Fruit fly (Drosophila melanogaster) whole organism, embryonic: ENCODE measurements around the gene CG44008.

Experiments used
- Awh ChIP-seq: fragments of 200-800 bp; sonication (Bioruptor generic); IDR thresholded peaks from 2 replicates; pipeline ENCODE4, ENCODE4 v1.3.6; 2022; ENCODE audit warnings: missing biosample characterization, missing genetic modification characterization
- Bteb2 ChIP-seq: fragments of 200-800 bp; sonication (Bioruptor generic); optimal IDR thresholded peaks from 2 replicates; lab custom pipeline; 2016; ENCODE audit warnings: missing biosample characterization, missing genetic modification characterization
- CG10147 ChIP-seq: fragments of 200-800 bp; sonication (Bioruptor generic); optimal IDR thresholded peaks from 2 replicates; lab custom pipeline; 2019; ENCODE audit warnings: missing biosample characterization, mild to moderate bottlenecking, missing genetic modification characterization, moderate library complexity
- CG10462 ChIP-seq: fragments of 200-800 bp; sonication (Bioruptor generic); optimal IDR thresholded peaks from 2 replicates; lab custom pipeline; 2016; ENCODE audit warnings: missing biosample characterization, missing genetic modification characterization
- CG10565 ChIP-seq: fragments of 200-800 bp; sonication (Bioruptor generic); optimal IDR thresholded peaks from 3 replicates; lab custom pipeline; 2016; ENCODE audit warnings: missing biosample characterization, mild to moderate bottlenecking, missing genetic modification characterization
- CG10979 ChIP-seq: fragments of 200-800 bp; sonication (Bioruptor generic); optimal IDR thresholded peaks from 2 replicates; lab custom pipeline; 2018; ENCODE audit warnings: missing biosample characterization, mild to moderate bottlenecking, missing genetic modification characterization, moderate library complexity
- CG11085 ChIP-seq: fragments of 200-800 bp; sonication (Bioruptor generic); IDR thresholded peaks from 2 replicates; pipeline ENCODE4 v1.3.6; 2022; ENCODE audit warnings: missing biosample characterization, missing genetic modification characterization
- CG12659 ChIP-seq: fragments of 200-800 bp; sonication (Bioruptor generic); optimal IDR thresholded peaks from 3 replicates; lab custom pipeline; 2017; ENCODE audit warnings: mild to moderate bottlenecking, missing biosample characterization, missing genetic modification reagents, missing genetic modification characterization
- CG17829 ChIP-seq: fragments of 200-800 bp; optimal IDR thresholded peaks from 2 replicates; lab custom pipeline; 2019; ENCODE audit warnings: missing biosample characterization, mild to moderate bottlenecking, missing genetic modification characterization, moderate library complexity
- CG18476 ChIP-seq: fragments of 200-800 bp; sonication (Bioruptor generic); optimal IDR thresholded peaks from 2 replicates; lab custom pipeline; 2016; ENCODE audit warnings: missing biosample characterization, mild to moderate bottlenecking, missing genetic modification characterization
- CG30403 ChIP-seq: fragments of 200-800 bp; sonication (Bioruptor generic); optimal IDR thresholded peaks from 3 replicates; lab custom pipeline; 2016; ENCODE audit warnings: missing biosample characterization, missing genetic modification characterization
- CG33557 ChIP-seq: fragments of 200-800 bp; sonication (Bioruptor generic); optimal IDR thresholded peaks from 2 replicates; lab custom pipeline; 2019; ENCODE audit warnings: missing biosample characterization, mild to moderate bottlenecking, missing genetic modification characterization, moderate library complexity
- CG3407 ChIP-seq: fragments of 200-800 bp; sonication (Bioruptor generic); optimal IDR thresholded peaks from 2 replicates; lab custom pipeline; 2018; ENCODE audit warnings: missing biosample characterization, mild to moderate bottlenecking, missing genetic modification characterization
- CG4404 ChIP-seq: fragments of 200-800 bp; sonication (Bioruptor generic); IDR thresholded peaks from 2 replicates; pipeline ENCODE4 v1.3.6; 2022; ENCODE audit warnings: missing biosample characterization, missing genetic modification characterization
- CG4820 ChIP-seq: fragments of 200-800 bp; sonication (Bioruptor generic); optimal IDR thresholded peaks from 3 replicates; lab custom pipeline; 2016; ENCODE audit warnings: missing biosample characterization, missing genetic modification characterization
- CG5953 ChIP-seq: fragments of 200-800 bp; sonication (Bioruptor generic); IDR thresholded peaks from 2 replicates; pipeline ENCODE4 v1.3.6; 2022; ENCODE audit warnings: missing biosample characterization, missing genetic modification characterization
- CG6654 ChIP-seq: fragments of 200-800 bp; sonication (Bioruptor generic); optimal IDR thresholded peaks from 2 replicates; lab custom pipeline; 2017; ENCODE audit warnings: missing biosample characterization, mild to moderate bottlenecking, missing genetic modification characterization
- CG7372 ChIP-seq: fragments of 200-800 bp; sonication (Bioruptor generic); IDR thresholded peaks from 2 replicates; pipeline ENCODE4 v1.3.6; 2022; ENCODE audit warnings: missing biosample characterization, missing genetic modification characterization
- CG7745 ChIP-seq: fragments of 200-800 bp; sonication (Bioruptor generic); optimal IDR thresholded peaks from 2 replicates; lab custom pipeline; 2018; ENCODE audit warnings: missing biosample characterization, mild to moderate bottlenecking, missing genetic modification characterization, moderate library complexity
- CG8388 ChIP-seq: fragments of 200-800 bp; sonication (Bioruptor generic); optimal IDR thresholded peaks from 2 replicates; lab custom pipeline; 2019; ENCODE audit warnings: missing biosample characterization, mild to moderate bottlenecking, missing genetic modification characterization, moderate library complexity
- CG8765 ChIP-seq: fragments of 200-800 bp; sonication (Bioruptor generic); IDR thresholded peaks from 2 replicates; pipeline ENCODE4 v1.3.6; 2022; ENCODE audit warnings: missing biosample characterization, missing genetic modification characterization
- Dfd ChIP-seq, 2 experiments: fragments of >200 bp; optimal IDR thresholded peaks; 2 replicates each; lab custom pipeline; 2017; ENCODE audit warnings: missing biosample characterization in 2 of 2, missing genetic modification characterization in 2 of 2
- Eip74EF ChIP-seq, 2 experiments: fragments of 200-800 bp in 1 of 2; fragments of >200 bp in 1 of 2; sonication (Bioruptor generic) in 1 of 2; optimal IDR thresholded peaks; 2 replicates each; lab custom pipeline; 2017 to 2019; ENCODE audit warnings: missing biosample characterization in 2 of 2, missing genetic modification characterization in 2 of 2, mild to moderate bottlenecking in 1 of 2, moderate library complexity in 1 of 2
- Gsc ChIP-seq: fragments of 200-800 bp; sonication (Bioruptor generic); IDR thresholded peaks from 2 replicates; pipeline ENCODE4 v1.3.6; 2022; ENCODE audit warnings: missing biosample characterization, missing genetic modification characterization
- HHEX ChIP-seq: fragments of 200-800 bp; sonication (Bioruptor generic); optimal IDR thresholded peaks from 3 replicates; lab custom pipeline; 2017; ENCODE audit warnings: missing biosample characterization, mild to moderate bottlenecking, missing genetic modification characterization, missing genetic modification reagents
- HLH4C ChIP-seq: fragments of 200-800 bp; sonication (Bioruptor generic); IDR thresholded peaks from 3 replicates; pipeline ENCODE4 v1.3.6; 2022; ENCODE audit warnings: missing biosample characterization, missing genetic modification characterization; ENCODE audit not compliant: partially characterized antibody
- HmgD ChIP-seq: fragments of 200-800 bp; sonication (Bioruptor generic); optimal IDR thresholded peaks from 3 replicates; lab custom pipeline; 2016; ENCODE audit warnings: missing biosample characterization, missing genetic modification characterization
- Hmr ChIP-seq: fragments of 200-800 bp; sonication (Bioruptor generic); optimal IDR thresholded peaks from 3 replicates; lab custom pipeline; 2017; ENCODE audit warnings: mild to moderate bottlenecking, missing biosample characterization, missing genetic modification reagents, missing genetic modification characterization
- NC2α ChIP-seq: fragments of 200-800 bp; sonication (Bioruptor generic); optimal IDR thresholded peaks from 2 replicates; lab custom pipeline; 2016; ENCODE audit warnings: missing biosample characterization, missing genetic modification characterization
- YL-1 ChIP-seq: fragments of 200-800 bp; sonication (Bioruptor generic); optimal IDR thresholded peaks from 3 replicates; lab custom pipeline; 2017; ENCODE audit warnings: missing biosample characterization, mild to moderate bottlenecking, missing genetic modification characterization
- chinmo ChIP-seq: fragments of 200-800 bp; sonication (Bioruptor generic); IDR thresholded peaks from 4 replicates; pipeline ENCODE4 v1.3.6; 2022; ENCODE audit warnings: missing biosample characterization, missing genetic modification characterization; ENCODE audit not compliant: partially characterized antibody
- fd3F ChIP-seq: fragments of 200-800 bp; sonication (Bioruptor generic); optimal IDR thresholded peaks from 2 replicates; lab custom pipeline; 2018; ENCODE audit warnings: missing biosample characterization, mild to moderate bottlenecking, missing genetic modification characterization, moderate library complexity
- gsb ChIP-seq: fragments of 200-800 bp; sonication (Bioruptor generic); IDR thresholded peaks from 2 replicates; pipeline ENCODE4 v1.3.6; 2022; ENCODE audit warnings: missing biosample characterization, missing genetic modification characterization
- gt ChIP-seq: fragments of 200-800 bp; sonication (Bioruptor generic); IDR thresholded peaks from 2 replicates; pipeline ENCODE4 v1.3.6; 2022; ENCODE audit warnings: missing biosample characterization, missing genetic modification characterization
- jigr1 ChIP-seq: fragments of 200-800 bp; sonication (Bioruptor generic); IDR thresholded peaks from 3 replicates; pipeline ENCODE4 v1.3.6; 2022; ENCODE audit warnings: missing biosample characterization, missing genetic modification characterization
- oc ChIP-seq: fragments of 200-800 bp; sonication (Bioruptor generic); optimal IDR thresholded peaks from 2 replicates; lab custom pipeline; 2018; ENCODE audit warnings: missing biosample characterization, mild to moderate bottlenecking, missing genetic modification characterization, moderate library complexity
- pnt ChIP-seq: fragments of 200-800 bp; sonication (Bioruptor generic); optimal IDR thresholded peaks from 3 replicates; lab custom pipeline; 2016; ENCODE audit warnings: missing biosample characterization, missing genetic modification characterization
- prd ChIP-seq, 3 experiments: fragments of >200 bp in 2 of 3; fragments of 200-800 bp in 1 of 3; sonication (Bioruptor generic) in 1 of 3; optimal IDR thresholded peaks in 2 of 3; IDR thresholded peaks in 1 of 3; 2 replicates in 2 of 3; 3 replicates in 1 of 3; pipeline versions ENCODE4 v1.3.6 to Lab custom; 2017 to 2022; ENCODE audit warnings: missing biosample characterization in 1 of 3, missing genetic modification characterization in 1 of 3
- pros ChIP-seq: fragments of 200-800 bp; sonication (Bioruptor generic); optimal IDR thresholded peaks from 3 replicates; lab custom pipeline; 2019; ENCODE audit warnings: missing biosample characterization, mild to moderate bottlenecking, missing genetic modification characterization, moderate library complexity
- scrt ChIP-seq: fragments of 200-800 bp; sonication (Bioruptor generic); optimal IDR thresholded peaks from 2 replicates; lab custom pipeline; 2018; ENCODE audit warnings: missing biosample characterization, mild to moderate bottlenecking, missing genetic modification characterization, moderate library complexity
- shn ChIP-seq: fragments of 200-800 bp; sonication (Bioruptor generic); optimal IDR thresholded peaks from 3 replicates; lab custom pipeline; 2016; ENCODE audit warnings: missing biosample characterization, missing genetic modification characterization
- sisA ChIP-seq: fragments of 200-800 bp; sonication (Bioruptor generic); IDR thresholded peaks from 2 replicates; pipeline ENCODE4 v1.3.6; 2022; ENCODE audit warnings: missing biosample characterization, missing genetic modification characterization
- sr ChIP-seq: fragments of 200-800 bp; sonication (Bioruptor generic); IDR thresholded peaks from 3 replicates; pipeline ENCODE4 v1.3.6; 2022; ENCODE audit warnings: missing biosample characterization, missing genetic modification characterization
- tll ChIP-seq, 2 experiments: fragments of 200-800 bp in 1 of 2; fragments of >200 bp in 1 of 2; sonication (Bioruptor generic) in 1 of 2; optimal IDR thresholded peaks; 2 replicates each; lab custom pipeline; 2017 to 2019; ENCODE audit warnings: missing biosample characterization in 2 of 2, missing genetic modification characterization in 2 of 2, mild to moderate bottlenecking in 1 of 2, moderate library complexity in 1 of 2
- toy ChIP-seq: fragments of 200-800 bp; sonication (Bioruptor generic); IDR thresholded peaks from 2 replicates; pipeline ENCODE4 v1.3.6; 2022; ENCODE audit warnings: missing biosample characterization, missing genetic modification characterization
- vfl ChIP-seq: fragments of 200-800 bp; sonication (Bioruptor generic); optimal IDR thresholded peaks from 2 replicates; lab custom pipeline; 2016; ENCODE audit warnings: missing biosample characterization, missing genetic modification characterization
- wek ChIP-seq: fragments of 200-800 bp; sonication (Bioruptor generic); optimal IDR thresholded peaks from 3 replicates; lab custom pipeline; 2018; ENCODE audit warnings: missing biosample characterization, mild to moderate bottlenecking, missing genetic modification characterization, moderate library complexity
- zf30C ChIP-seq: fragments of 200-800 bp; sonication (Bioruptor generic); optimal IDR thresholded peaks from 3 replicates; lab custom pipeline; 2018; ENCODE audit warnings: missing biosample characterization, mild to moderate bottlenecking, missing genetic modification characterization

The CG44008 gene

dm6 chr2L:11812781-11813664, 29.2 kb downstream of the CG44008 start (continued):
- TF ChIP-seq CG30403 (GFP tag; lab: Kevin White, UChicago) (no peak), CG10979 (tag; lab: Kevin White, UChicago) (no peak), CG10565 (GFP tag; lab: Kevin White, UChicago) (no peak), pros (GFP tag; lab: Kevin White, UChicago) (no peak), sisA (GFP tag; lab: Robert Waterston, UW) (no peak), CG8388 (GFP tag; lab: Kevin White, UChicago) (no peak), Awh (no peak), CG33557 (no peak), Eip74EF (GFP tag; optimal IDR thresholded peaks at IDR 0.05; lab: Kevin White, UChicago) (no peak), Gsc (GFP tag; lab: Robert Waterston, UW) (no peak), YL-1 (GFP tag; lab: Kevin White, UChicago) (peak; percentile 33), CG4820 (no peak), chinmo (0 out of 4 replicates have a peak, but pooled peaks have one; percentile 68), CG8765 (no peak), prd (optimal IDR thresholded peaks at IDR 0.05; lab: Kevin White, UChicago) (no peak), prd (GFP tag; IDR thresholded peaks at IDR 0.05; lab: Robert Waterston, UW) (no peak), HHEX (no peak), CG4404 (GFP tag; lab: Robert Waterston, UW) (no peak), vfl (no peak), zf30C (GFP tag; lab: Kevin White, UChicago) (no peak), CG10147 (GFP tag; lab: Kevin White, UChicago) (no peak), CG18476 (GFP tag; lab: Kevin White, UChicago) (no peak), HmgD (GFP tag; lab: Kevin White, UChicago) (no peak), CG6654 (no peak), Bteb2 (GFP tag; lab: Kevin White, UChicago) (no peak), gsb (no peak), CG11085 (GFP tag; lab: Robert Waterston, UW) (no peak), CG10462 (GFP tag; lab: Kevin White, UChicago) (no peak), CG5953 (GFP tag; lab: Robert Waterston, UW) (no peak), Hmr (no peak), CG7372 (no peak), tll (GFP tag; optimal IDR thresholded peaks at IDR 0.05; lab: Kevin White, UChicago) (no peak), wek (GFP tag; lab: Kevin White, UChicago) (no peak), NC2α (no peak), toy (GFP tag; lab: Robert Waterston, UW) (no peak), CG7745 (no peak), HLH4C (no peak), shn (GFP tag; lab: Kevin White, UChicago) (no peak), fd3F (GFP tag; lab: Kevin White, UChicago) (no peak), scrt (GFP tag; lab: Kevin White, UChicago) (no peak), pnt (GFP tag; lab: Kevin White, UChicago) (no peak), Dfd (GFP tag; optimal IDR thresholded peaks at IDR 0.05; lab: Kevin White, UChicago) (no peak), gt (no peak), CG12659 (no peak), oc (tag; lab: Kevin White, UChicago) (no peak), sr (GFP tag; lab: Robert Waterston, UW) (no peak), CG3407 (GFP tag; lab: Kevin White, UChicago) (no peak), jigr1 (GFP tag; lab: Robert Waterston, UW) (no peak), CG17829 (tag; lab: Kevin White, UChicago) (no peak)
